Worm (Caenorhabditis elegans): ENCODE measurements around the gene dpy-18.

- TF ChIP-seq lir-3 (tag; optimal IDR thresholded peaks at IDR 0.05) (no peak), jun-1 (tag; optimal IDR thresholded peaks at IDR 0.05) (no peak), zip-2 (tag; optimal IDR thresholded peaks at IDR 0.05) (no peak), pqm-1 (tag; optimal IDR thresholded peaks at IDR 0.05) (no peak), nhr-77 (tag; optimal IDR thresholded peaks at IDR 0.05) (no peak), madf-5 (GFP tag; IDR thresholded peaks at IDR 0.05) (no peak), egl-43 (GFP tag; IDR thresholded peaks at IDR 0.05) (no peak), R02D3.7 (tag; optimal IDR thresholded peaks at IDR 0.05) (no peak), fkh-10 (GFP tag; optimal IDR thresholded peaks at IDR 0.05) (no peak), snpc-4 (tag; optimal IDR thresholded peaks at IDR 0.05) (no peak), tra-1 (GFP tag; IDR thresholded peaks at IDR 0.05) (no peak)
Observed at ce11 chrIII:11426906-11427305, 49.1 kb upstream of the dpy-18 start, which contains the start of gene idpc-1.
